Worm (Caenorhabditis elegans): Measurements from ENCODE around the gene fipr-21.

The fipr-21 gene

ce11 chrX:10304178-10304577 is at the start of gene fipr-21:
fipr-21 (plus strand) TSS chrX:10304529.
- TF ChIP-seq elt-1 (tag; optimal IDR thresholded peaks at IDR 0.05) (peak; percentile 83), mml-1 (tag; optimal IDR thresholded peaks at IDR 0.05) (no peak), nhr-25 (tag; optimal IDR thresholded peaks at IDR 0.05) (peak; percentile 81), nhr-23 (tag; optimal IDR thresholded peaks at IDR 0.05) (peak; percentile 81), ceh-28 (tag; optimal IDR thresholded peaks at IDR 0.05) (peak; percentile 26), nhr-43 (tag; optimal IDR thresholded peaks at IDR 0.05; ENCODE audit: poor library complexity, severe bottlenecking) (peak; percentile 32), fkh-2 (tag; optimal IDR thresholded peaks at IDR 0.05) (no peak)

DNA sequence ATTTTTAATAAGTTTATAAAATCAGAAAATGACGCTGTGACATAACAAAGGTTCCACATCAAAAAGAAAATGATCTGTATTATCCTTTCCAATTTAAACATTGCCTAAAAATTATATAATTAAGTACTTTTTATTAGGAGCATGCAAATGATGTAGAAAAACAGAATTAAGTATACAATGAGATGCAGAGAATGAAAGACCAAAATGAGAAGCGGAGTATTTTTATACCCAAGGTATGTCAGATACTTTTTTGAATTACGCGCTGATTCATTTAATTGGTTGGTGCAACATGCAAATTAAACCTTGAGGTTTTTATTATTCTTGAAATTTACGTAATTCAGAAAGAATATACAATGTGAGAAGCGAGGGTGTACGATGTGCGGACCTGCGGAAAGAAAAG is 44.3 kb upstream of the fipr-21 start, which contains the start of gene C32A9.1:
Gene C32A9.1, minus strand, starts transcription at position 101 of the 400 bp plus-strand sequence.
- TF ChIP-seq elt-2 (tag; optimal IDR thresholded peaks at IDR 0.05), result no peak
- no peak for TF ChIP-seq ztf-11 (tag; optimal IDR thresholded peaks at IDR 0.05)
- TF ChIP-seq skn-1 (tag; optimal IDR thresholded peaks at IDR 0.05), result no peak
- no peak for TF ChIP-seq lin-15B (tag; optimal IDR thresholded peaks at IDR 0.05)
- no peak for TF ChIP-seq fkh-10 (GFP tag; optimal IDR thresholded peaks at IDR 0.05)
- no peak for TF ChIP-seq eor-1 (tag; optimal IDR thresholded peaks at IDR 0.05)
- TF ChIP-seq pha-4 (tag; optimal IDR thresholded peaks at IDR 0.05), result no peak
- no peak for TF ChIP-seq nhr-11 (tag; optimal IDR thresholded peaks at IDR 0.05)
- TF ChIP-seq nhr-237 (tag; optimal IDR thresholded peaks at IDR 0.05), result no peak
- TF ChIP-seq zag-1 (tag; optimal IDR thresholded peaks at IDR 0.05), result no peak
- no peak for TF ChIP-seq tbx-2 (tag; optimal IDR thresholded peaks at IDR 0.05)
- no peak for TF ChIP-seq ceh-82 (tag; optimal IDR thresholded peaks at IDR 0.05)
- no peak for TF ChIP-seq egl-27 (tag; optimal IDR thresholded peaks at IDR 0.05)

ce11 chrX:10262299-10262698 is 42.0 kb upstream of the fipr-21 start:
- TF ChIP-seq ztf-4 (tag; optimal IDR thresholded peaks at IDR 0.05) (no peak), lin-39 (tag; optimal IDR thresholded peaks at IDR 0.05) (no peak), nhr-25 (tag; optimal IDR thresholded peaks at IDR 0.05) (no peak), nhr-67 (tag; optimal IDR thresholded peaks at IDR 0.05) (no peak), aly-2 (tag; optimal IDR thresholded peaks at IDR 0.05) (no peak), zag-1 (tag; optimal IDR thresholded peaks at IDR 0.05) (no peak), fkh-10 (GFP tag; optimal IDR thresholded peaks at IDR 0.05) (no peak)

ce11 chrX:10273392-10273791 is 30.9 kb upstream of the fipr-21 start, which contains the start of gene F41E7.2:
F41E7.2 (plus strand) TSS chrX:10273692.
- TF ChIP-seq ztf-4 (tag; optimal IDR thresholded peaks at IDR 0.05) (no peak), nhr-67 (tag; optimal IDR thresholded peaks at IDR 0.05) (no peak), skn-1 (tag; optimal IDR thresholded peaks at IDR 0.05) (no peak), pha-4 (tag; optimal IDR thresholded peaks at IDR 0.05) (no peak), fkh-2 (tag; optimal IDR thresholded peaks at IDR 0.05) (no peak), egl-27 (tag; optimal IDR thresholded peaks at IDR 0.05) (no peak), ceh-82 (tag; optimal IDR thresholded peaks at IDR 0.05) (no peak)

DNA sequence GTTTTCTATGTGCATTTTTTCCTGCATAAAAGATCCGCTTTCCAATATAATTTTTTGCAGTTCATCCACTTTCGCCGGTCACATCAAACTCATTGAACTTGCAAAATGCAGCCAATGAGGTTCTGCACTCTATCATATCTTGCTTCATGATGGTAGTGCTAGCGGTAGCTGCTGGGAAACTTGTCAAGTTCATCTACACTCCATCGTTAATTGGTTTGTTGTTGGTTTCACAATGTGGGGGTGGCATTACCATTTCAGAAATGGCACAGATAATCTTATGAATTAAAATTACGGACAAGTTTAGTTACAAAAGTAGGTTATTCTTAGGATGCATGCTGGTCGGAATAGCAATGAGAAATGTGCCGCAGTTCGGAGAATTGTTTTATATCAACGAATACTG is 29.9 kb upstream of the fipr-21 start:
- TF ChIP-seq jun-1 (tag; optimal IDR thresholded peaks at IDR 0.05) (no peak), daf-12 (tag; optimal IDR thresholded peaks at IDR 0.05) (no peak), ZK546.5 (tag; optimal IDR thresholded peaks at IDR 0.05) (no peak), eor-1 (tag; optimal IDR thresholded peaks at IDR 0.05) (no peak)

DNA sequence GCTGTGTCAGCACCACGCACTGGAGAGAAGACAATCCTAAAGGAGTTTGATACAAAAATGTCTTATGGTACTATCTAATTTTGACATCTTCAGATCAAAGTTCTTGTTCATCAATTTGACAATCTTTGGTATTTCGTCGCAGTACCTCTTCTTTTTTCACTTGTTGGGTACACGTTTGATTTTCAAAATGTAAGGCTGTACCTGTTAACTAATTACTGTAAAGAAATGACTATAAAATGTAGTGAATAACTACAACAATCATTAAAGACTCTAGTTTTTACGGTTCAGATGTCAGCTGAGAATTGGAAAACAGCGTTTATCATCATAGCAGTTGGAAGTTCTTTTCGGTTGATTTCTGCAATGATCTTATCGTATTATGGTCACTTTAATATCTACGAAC is 27.2 kb upstream of the fipr-21 start:
- TF ChIP-seq zag-1 (tag; optimal IDR thresholded peaks at IDR 0.05) (no peak), fkh-10 (GFP tag; optimal IDR thresholded peaks at IDR 0.05) (no peak), ceh-82 (tag; optimal IDR thresholded peaks at IDR 0.05) (no peak), hmg-11 (tag; optimal IDR thresholded peaks at IDR 0.05) (no peak), skn-1 (tag; optimal IDR thresholded peaks at IDR 0.05) (no peak), ztf-4 (tag; optimal IDR thresholded peaks at IDR 0.05) (no peak), nhr-77 (tag; optimal IDR thresholded peaks at IDR 0.05) (no peak), unc-62 (GFP tag; optimal IDR thresholded peaks at IDR 0.05) (no peak), ztf-11 (tag; optimal IDR thresholded peaks at IDR 0.05) (no peak), tbx-2 (tag; optimal IDR thresholded peaks at IDR 0.05) (no peak)

DNA sequence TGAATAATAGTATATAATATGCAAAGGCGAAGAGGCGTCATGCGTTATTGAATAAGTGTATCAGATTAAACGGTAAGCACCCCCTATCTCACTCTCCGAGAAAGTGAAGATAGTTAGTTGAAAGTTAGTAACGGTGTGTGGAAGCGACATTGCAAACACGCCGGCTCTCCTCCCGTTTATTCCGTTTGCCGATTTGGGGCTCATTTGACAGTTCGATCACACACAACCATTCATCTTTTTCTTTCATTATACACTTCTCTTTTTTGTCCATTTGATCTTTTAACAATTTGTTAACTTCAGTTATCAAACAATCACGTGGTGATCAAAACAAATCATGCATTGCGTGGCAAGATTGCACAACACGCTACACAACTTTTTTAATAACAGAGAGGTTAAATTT is 25.0 kb upstream of the fipr-21 start, which contains the start of gene slc-9B.1:
Gene slc-9B.1, plus strand, starts transcription at position 301 of the 400 bp plus-strand sequence.
- TF ChIP-seq snpc-4 (tag; optimal IDR thresholded peaks at IDR 0.05), result no peak
- no peak for TF ChIP-seq lin-15B (tag; optimal IDR thresholded peaks at IDR 0.05)
- TF ChIP-seq elt-3 (tag; optimal IDR thresholded peaks at IDR 0.05), result no peak
- TF ChIP-seq ztf-11 (tag; optimal IDR thresholded peaks at IDR 0.05), result no peak
- no peak for TF ChIP-seq ztf-4 (tag; optimal IDR thresholded peaks at IDR 0.05)
- TF ChIP-seq tbx-2 (tag; optimal IDR thresholded peaks at IDR 0.05), result no peak
- no peak for TF ChIP-seq egl-5 (tag; optimal IDR thresholded peaks at IDR 0.05)
- no peak for TF ChIP-seq lsy-12 (tag; optimal IDR thresholded peaks at IDR 0.05)
- no peak for TF ChIP-seq jun-1 (tag; optimal IDR thresholded peaks at IDR 0.05)
- TF ChIP-seq eor-1 (tag; optimal IDR thresholded peaks at IDR 0.05), result no peak
- no peak for TF ChIP-seq nhr-23 (tag; optimal IDR thresholded peaks at IDR 0.05)
- TF ChIP-seq ZK546.5 (tag; optimal IDR thresholded peaks at IDR 0.05), result no peak
- TF ChIP-seq fkh-10 (GFP tag; optimal IDR thresholded peaks at IDR 0.05), result no peak
- no peak for TF ChIP-seq skn-1 (tag; optimal IDR thresholded peaks at IDR 0.05)
- no peak for TF ChIP-seq ceh-16 (tag; optimal IDR thresholded peaks at IDR 0.05)
- no peak for TF ChIP-seq elt-1 (tag; optimal IDR thresholded peaks at IDR 0.05)
- no peak for TF ChIP-seq nhr-28 (tag; optimal IDR thresholded peaks at IDR 0.05)
